Fruit fly (Drosophila melanogaster) whole organism, embryonic: Measurements from ENCODE around the gene CG2187.

ENCODE experiments used
- CG10959 ChIP-seq: fragments of 200-800 bp; sonication (Bioruptor generic); IDR thresholded peaks from 2 replicates; pipeline ENCODE4 v1.3.6; 2022; ENCODE audit warnings: missing biosample characterization, missing genetic modification characterization
- CG12659 ChIP-seq: fragments of 200-800 bp; sonication (Bioruptor generic); optimal IDR thresholded peaks from 3 replicates; lab custom pipeline; 2017; ENCODE audit warnings: mild to moderate bottlenecking, missing biosample characterization, missing genetic modification reagents, missing genetic modification characterization
- CG16779 ChIP-seq: fragments of 200-800 bp; sonication (Bioruptor generic); IDR thresholded peaks from 2 replicates; pipeline ENCODE4 v1.3.6; 2022; ENCODE audit warnings: missing biosample characterization, missing genetic modification characterization
- CG17186 ChIP-seq: fragments of 200-800 bp; sonication (Bioruptor generic); optimal IDR thresholded peaks from 3 replicates; lab custom pipeline; 2017; ENCODE audit warnings: missing biosample characterization, missing genetic modification reagents, missing genetic modification characterization
- CG17612 ChIP-seq: fragments of 200-800 bp; sonication (Bioruptor generic); IDR thresholded peaks from 2 replicates; pipeline ENCODE4 v1.3.6; 2022; ENCODE audit warnings: missing biosample characterization, missing genetic modification characterization
- CG1832 ChIP-seq: fragments of 200-800 bp; sonication (Bioruptor generic); optimal IDR thresholded peaks from 2 replicates; lab custom pipeline; 2017; ENCODE audit warnings: missing biosample characterization, mild to moderate bottlenecking, missing genetic modification characterization, inconsistent platforms
- CG30403 ChIP-seq: fragments of 200-800 bp; sonication (Bioruptor generic); optimal IDR thresholded peaks from 3 replicates; lab custom pipeline; 2016; ENCODE audit warnings: missing biosample characterization, missing genetic modification characterization
- CG31365 ChIP-seq: fragments of 200-800 bp; sonication (Bioruptor generic); optimal IDR thresholded peaks from 2 replicates; lab custom pipeline; 2018; ENCODE audit warnings: missing biosample characterization, mild to moderate bottlenecking, missing genetic modification characterization
- CG3163 ChIP-seq: fragments of 200-800 bp; sonication (Bioruptor generic); optimal IDR thresholded peaks from 3 replicates; lab custom pipeline; 2016; ENCODE audit warnings: missing biosample characterization, missing genetic modification characterization
- CG32532 ChIP-seq: fragments of 200-800 bp; sonication (Bioruptor generic); IDR thresholded peaks from 2 replicates; pipeline ENCODE4 v1.3.6; 2022; ENCODE audit warnings: missing biosample characterization, missing genetic modification characterization
- CG3847 ChIP-seq: fragments of 200-800 bp; sonication (Bioruptor generic); IDR thresholded peaks from 2 replicates; pipeline ENCODE4 v1.3.6; 2022; ENCODE audit warnings: missing biosample characterization, missing genetic modification characterization
- CG4328 ChIP-seq: fragments of 200-800 bp; sonication (Bioruptor generic); optimal IDR thresholded peaks from 3 replicates; lab custom pipeline; 2017; ENCODE audit warnings: missing biosample characterization, missing genetic modification reagents, missing genetic modification characterization
- CG4424 ChIP-seq: fragments of 200-800 bp; sonication (Bioruptor generic); optimal IDR thresholded peaks from 3 replicates; lab custom pipeline; 2016; ENCODE audit warnings: missing biosample characterization, missing genetic modification characterization
- CG4730 ChIP-seq: fragments of 200-800 bp; sonication (Bioruptor generic); IDR thresholded peaks from 2 replicates; pipeline ENCODE4 v1.3.6; 2022; ENCODE audit warnings: missing biosample characterization, missing genetic modification characterization
- CG7556 ChIP-seq: fragments of 200-800 bp; sonication (Bioruptor generic); optimal IDR thresholded peaks from 2 replicates; lab custom pipeline; 2017; ENCODE audit warnings: missing biosample characterization, mild to moderate bottlenecking, missing genetic modification characterization
- CG8944 ChIP-seq: fragments of 200-800 bp; sonication (Bioruptor generic); optimal IDR thresholded peaks from 3 replicates; lab custom pipeline; 2016; ENCODE audit warnings: missing biosample characterization, missing genetic modification characterization
- CG9437 ChIP-seq: fragments of 200-800 bp; sonication (Bioruptor generic); optimal IDR thresholded peaks from 2 replicates; lab custom pipeline; 2018; ENCODE audit warnings: missing biosample characterization, mild to moderate bottlenecking, missing genetic modification characterization
- CHES-1-like ChIP-seq: fragments of 200-800 bp; sonication (Bioruptor generic); optimal IDR thresholded peaks from 2 replicates; lab custom pipeline; 2016; ENCODE audit warnings: missing biosample characterization, missing genetic modification characterization
- CTCF ChIP-seq: fragments of 200-800 bp; sonication (Bioruptor generic); optimal IDR thresholded peaks from 2 replicates; lab custom pipeline; 2017; ENCODE audit warnings: missing biosample characterization, mild to moderate bottlenecking, missing genetic modification characterization, moderate library complexity
- Camta ChIP-seq: fragments of 200-800 bp; sonication (Bioruptor generic); optimal IDR thresholded peaks from 2 replicates; lab custom pipeline; 2016; ENCODE audit warnings: missing biosample characterization, missing genetic modification characterization
- Dfd ChIP-seq, 2 experiments: fragments of >200 bp; optimal IDR thresholded peaks; 2 replicates each; lab custom pipeline; 2017; ENCODE audit warnings: missing biosample characterization in 2 of 2, missing genetic modification characterization in 2 of 2
- Dll ChIP-seq: fragments of 200-800 bp; sonication (Bioruptor generic); IDR thresholded peaks from 4 replicates; pipeline ENCODE4 v1.3.6; 2022; ENCODE audit warnings: missing biosample characterization, missing genetic modification characterization; ENCODE audit not compliant: partially characterized antibody
- E2f1 ChIP-seq: fragments of 200-800 bp; sonication (Bioruptor generic); IDR thresholded peaks from 2 replicates; pipeline ENCODE4 v1.3.6; 2022; ENCODE audit warnings: missing biosample characterization, missing genetic modification characterization
- E2f2 ChIP-seq: fragments of 200-800 bp; sonication (Bioruptor generic); IDR thresholded peaks from 2 replicates; pipeline ENCODE4 v1.3.6; 2022; ENCODE audit warnings: missing biosample characterization, missing genetic modification characterization
- Gug ChIP-seq: fragments of 200-800 bp; sonication (Bioruptor generic); IDR thresholded peaks from 4 replicates; pipeline ENCODE4 v1.3.6; 2022; ENCODE audit warnings: missing biosample characterization, missing genetic modification characterization
- H2.0 ChIP-seq: fragments of 200-800 bp; sonication (Bioruptor generic); IDR thresholded peaks from 2 replicates; pipeline ENCODE4 v1.3.6; 2022; ENCODE audit warnings: missing biosample characterization, missing genetic modification characterization
- Hr3 ChIP-seq: fragments of 200-800 bp; sonication (Bioruptor generic); optimal IDR thresholded peaks from 3 replicates; lab custom pipeline; 2016; ENCODE audit warnings: missing biosample characterization, missing genetic modification characterization
- Hr78 ChIP-seq, 2 experiments: fragments of 200-800 bp in 1 of 2; fragments of >200 bp in 1 of 2; sonication (Bioruptor generic) in 1 of 2; optimal IDR thresholded peaks; 2 replicates each; lab custom pipeline; 2017 to 2019; ENCODE audit warnings: missing biosample characterization in 2 of 2, missing genetic modification characterization in 2 of 2, mild to moderate bottlenecking in 1 of 2, moderate library complexity in 1 of 2
- MESR4 ChIP-seq: fragments of 200-800 bp; sonication (Bioruptor generic); optimal IDR thresholded peaks from 2 replicates; lab custom pipeline; 2018; ENCODE audit warnings: missing biosample characterization, mild to moderate bottlenecking, missing genetic modification characterization, moderate library complexity
- Oaz ChIP-seq: fragments of 200-800 bp; sonication (Bioruptor generic); IDR thresholded peaks from 2 replicates; pipeline ENCODE4 v1.3.6; 2022; ENCODE audit warnings: missing biosample characterization, missing genetic modification characterization
- Sry-β ChIP-seq: fragments of 200-800 bp; sonication (Bioruptor generic); optimal IDR thresholded peaks from 2 replicates; lab custom pipeline; 2018; ENCODE audit warnings: missing biosample characterization, mild to moderate bottlenecking, missing genetic modification characterization, moderate library complexity
- ato ChIP-seq: fragments of 200-800 bp; sonication (Bioruptor generic); IDR thresholded peaks from 2 replicates; pipeline ENCODE4 v1.3.6; 2022; ENCODE audit warnings: missing biosample characterization, missing genetic modification characterization; ENCODE audit not compliant: partially characterized antibody
- btn ChIP-seq: fragments of 200-800 bp; sonication (Bioruptor generic); optimal IDR thresholded peaks from 2 replicates; lab custom pipeline; 2016; ENCODE audit warnings: missing biosample characterization, missing genetic modification characterization
- chm ChIP-seq: fragments of 200-800 bp; sonication (Bioruptor generic); IDR thresholded peaks from 2 replicates; pipeline ENCODE4 v1.3.6; 2022; ENCODE audit warnings: missing biosample characterization, missing genetic modification characterization
- crol ChIP-seq: fragments of 200-800 bp; sonication (Bioruptor generic); IDR thresholded peaks from 2 replicates; pipeline ENCODE4 v1.3.6; 2022; ENCODE audit warnings: missing biosample characterization, missing genetic modification characterization
- crp ChIP-seq, 2 experiments: fragments of 200-800 bp; sonication (Bioruptor generic); optimal IDR thresholded peaks; 2 replicates in 1 of 2; 3 replicates in 1 of 2; lab custom pipeline; 2017; ENCODE audit warnings: missing biosample characterization in 2 of 2, missing genetic modification characterization in 2 of 2, mild to moderate bottlenecking in 1 of 2, moderate library complexity in 1 of 2
- emc ChIP-seq: fragments of 200-800 bp; sonication (Bioruptor generic); optimal IDR thresholded peaks from 2 replicates; lab custom pipeline; 2016; ENCODE audit warnings: missing biosample characterization, missing genetic modification characterization
- esg ChIP-seq: fragments of 200-800 bp; sonication (Bioruptor generic); conservative IDR thresholded peaks from 2 replicates; pipeline ENCODE4 v1.3.6; 2022; ENCODE audit warnings: missing biosample characterization, missing genetic modification characterization
- gsb ChIP-seq: fragments of 200-800 bp; sonication (Bioruptor generic); IDR thresholded peaks from 2 replicates; pipeline ENCODE4 v1.3.6; 2022; ENCODE audit warnings: missing biosample characterization, missing genetic modification characterization
- h ChIP-seq: fragments of >200 bp; optimal IDR thresholded peaks from 2 replicates; lab custom pipeline; 2017
- hbn ChIP-seq: fragments of 200-800 bp; sonication (Bioruptor generic); IDR thresholded peaks from 2 replicates; pipeline ENCODE4 v1.3.6; 2022; ENCODE audit warnings: missing biosample characterization, missing genetic modification characterization; ENCODE audit not compliant: partially characterized antibody
- ind ChIP-seq: fragments of 200-800 bp; sonication (Bioruptor generic); optimal IDR thresholded peaks from 3 replicates; lab custom pipeline; 2016; ENCODE audit warnings: missing biosample characterization, missing genetic modification characterization
- lov ChIP-seq, 2 experiments: fragments of 200-800 bp in 1 of 2; fragments of >200 bp in 1 of 2; sonication (Bioruptor generic) in 1 of 2; IDR thresholded peaks in 1 of 2; optimal IDR thresholded peaks in 1 of 2; 2 replicates in 1 of 2; 3 replicates in 1 of 2; pipeline versions ENCODE4 v1.3.6 to Lab custom; 2017 to 2022; ENCODE audit warnings: missing biosample characterization in 1 of 2, missing genetic modification characterization in 1 of 2
- nerfin-1 ChIP-seq: fragments of 200-800 bp; sonication (Bioruptor generic); optimal IDR thresholded peaks from 3 replicates; lab custom pipeline; 2019; ENCODE audit warnings: missing biosample characterization, mild to moderate bottlenecking, missing genetic modification characterization, moderate library complexity
- nerfin-2 ChIP-seq: fragments of 200-800 bp; sonication (Bioruptor generic); IDR thresholded peaks from 2 replicates; pipeline ENCODE4 v1.3.6; 2022; ENCODE audit warnings: missing biosample characterization, missing genetic modification characterization; ENCODE audit not compliant: partially characterized antibody
- pnt ChIP-seq: fragments of 200-800 bp; sonication (Bioruptor generic); optimal IDR thresholded peaks from 3 replicates; lab custom pipeline; 2016; ENCODE audit warnings: missing biosample characterization, missing genetic modification characterization
- repo ChIP-seq: fragments of 200-800 bp; sonication (Bioruptor generic); optimal IDR thresholded peaks from 2 replicates; lab custom pipeline; 2016; ENCODE audit warnings: missing biosample characterization, missing genetic modification characterization
- so ChIP-seq: fragments of 200-800 bp; sonication (Bioruptor generic); IDR thresholded peaks from 3 replicates; pipeline ENCODE4 v1.3.6; 2022; ENCODE audit warnings: missing biosample characterization, missing genetic modification characterization
- ssp ChIP-seq: fragments of 200-800 bp; sonication (Bioruptor generic); IDR thresholded peaks from 2 replicates; pipeline ENCODE4 v1.3.6; 2022; ENCODE audit warnings: missing biosample characterization, missing genetic modification characterization
- wor ChIP-seq: fragments of 200-800 bp; sonication (Bioruptor generic); IDR thresholded peaks from 2 replicates; pipeline ENCODE4 v1.3.6; 2022; ENCODE audit warnings: missing biosample characterization, missing genetic modification characterization
- zen2 ChIP-seq: fragments of 200-800 bp; sonication (Bioruptor generic); IDR thresholded peaks from 3 replicates; pipeline ENCODE4 v1.3.6; 2022; ENCODE audit warnings: missing biosample characterization, missing genetic modification characterization; ENCODE audit not compliant: partially characterized antibody
- zf30C ChIP-seq: fragments of 200-800 bp; sonication (Bioruptor generic); optimal IDR thresholded peaks from 3 replicates; lab custom pipeline; 2018; ENCODE audit warnings: missing biosample characterization, mild to moderate bottlenecking, missing genetic modification characterization

The CG2187 gene

dm6 chr3R:31794457-31794856, 36.0 kb upstream of the CG2187 start (continued):
- TF ChIP-seq ind (GFP tag; lab: Kevin White, UChicago) (no peak), Oaz (GFP tag; lab: Robert Waterston, UW) (no peak), MESR4 (GFP tag; lab: Kevin White, UChicago) (peak; percentile 16), nerfin-2 (GFP tag; lab: Robert Waterston, UW) (no peak), CG16779 (GFP tag; lab: Robert Waterston, UW) (no peak), ato (GFP tag; lab: Robert Waterston, UW) (peak; percentile 22; the same call in 1 of the 2 replicates), CG10959 (no peak), pnt (GFP tag; lab: Kevin White, UChicago) (no peak), hbn (GFP tag; lab: Robert Waterston, UW) (peak; percentile 24; the same call in 1 of the 2 replicates), zen2 (0 out of 3 replicates have a peak, but pooled peaks have one; percentile 62), CG8944 (GFP tag; lab: Kevin White, UChicago) (no peak), Dfd (GFP tag; optimal IDR thresholded peaks at IDR 0.05; lab: Kevin White, UChicago) (no peak), Hr3 (peak; percentile 77), CG3163 (no peak), btn (GFP tag; lab: Kevin White, UChicago) (no peak), CTCF (peak; percentile 66), CG32532 (GFP tag; lab: Robert Waterston, UW) (0 out of 2 replicates have a peak, but pooled peaks have one; percentile 15), so (no peak), CG4328 (no peak), CG3847 (GFP tag; lab: Robert Waterston, UW) (0 out of 2 replicates have a peak, but pooled peaks have one; percentile 18), Sry-β (peak; percentile 72), CG31365 (tag; lab: Kevin White, UChicago) (no peak), repo (GFP tag; lab: Kevin White, UChicago) (no peak), CG12659 (GFP tag; lab: Kevin White, UChicago) (no peak), CG30403 (no peak), CG4424 (GFP tag; lab: Kevin White, UChicago) (no peak), Camta (GFP tag; lab: Kevin White, UChicago) (no peak), zf30C (no peak), H2.0 (GFP tag; lab: Robert Waterston, UW) (no peak), crol (GFP tag; lab: Robert Waterston, UW) (peak; percentile 51), CG7556 (GFP tag; lab: Kevin White, UChicago) (no peak), wor (GFP tag; lab: Robert Waterston, UW) (no peak), lov (optimal IDR thresholded peaks at IDR 0.05; lab: Kevin White, UChicago) (no peak), lov (GFP tag; IDR thresholded peaks at IDR 0.05; lab: Robert Waterston, UW) (0 out of 3 replicates have a peak, but pooled peaks have one; percentile 13), esg (GFP tag; lab: Robert Waterston, UW) (no peak), Hr78 (GFP tag; optimal IDR thresholded peaks at IDR 0.05; lab: Kevin White, UChicago) (no peak), chm (GFP tag; lab: Robert Waterston, UW) (no peak; the same call in 1 of the 2 replicates), CG9437 (GFP tag; lab: Kevin White, UChicago) (no peak), E2f1 (GFP tag; lab: Robert Waterston, UW) (peak; percentile 87), E2f2 (GFP tag; lab: Robert Waterston, UW) (peak; percentile 97), CG4730 (GFP tag; lab: Robert Waterston, UW) (no peak), crp (GFP tag; optimal IDR thresholded peaks at IDR 0.05; lab: Kevin White, UChicago) (peak; percentile 86 to 97), gsb (no peak), h (lab: Kevin White, UChicago) (no peak), CG1832 (GFP tag; lab: Kevin White, UChicago) (no peak), CG17612 (no peak), ssp (GFP tag; lab: Robert Waterston, UW) (no peak), Dll (GFP tag; lab: Robert Waterston, UW) (no peak; the same call in 3 of the 4 replicates), Gug (GFP tag; lab: Robert Waterston, UW) (no peak), CG17186 (GFP tag; lab: Kevin White, UChicago) (peak; percentile 66), emc (GFP tag; lab: Kevin White, UChicago) (no peak), CHES-1-like (GFP tag; lab: Kevin White, UChicago) (no peak), nerfin-1 (tag; lab: Kevin White, UChicago) (peak; percentile 82)
